Fruit fly (Drosophila melanogaster) whole organism, embryonic: ENCODE data around the gene dbe.

ENCODE experiments used
- Atf3 ChIP-seq: fragments of 200-800 bp; sonication (Bioruptor generic); optimal IDR thresholded peaks from 3 replicates; lab custom pipeline; 2016; ENCODE audit warnings: missing biosample characterization, missing genetic modification characterization
- BEAF-32 ChIP-seq: fragments of 200-800 bp; sonication (Bioruptor generic); optimal IDR thresholded peaks from 3 replicates; lab custom pipeline; 2017; ENCODE audit warnings: missing biosample characterization, missing genetic modification characterization, mild to moderate bottlenecking, moderate library complexity, missing genetic modification reagents
- CG10565 ChIP-seq: fragments of 200-800 bp; sonication (Bioruptor generic); optimal IDR thresholded peaks from 3 replicates; lab custom pipeline; 2016; ENCODE audit warnings: missing biosample characterization, mild to moderate bottlenecking, missing genetic modification characterization
- CG12299 ChIP-seq: fragments of 200-800 bp; sonication (Bioruptor generic); optimal IDR thresholded peaks from 2 replicates; lab custom pipeline; 2018; ENCODE audit warnings: missing biosample characterization, mild to moderate bottlenecking, missing genetic modification characterization
- CG12769 ChIP-seq: fragments of 200-800 bp; sonication (Bioruptor generic); optimal IDR thresholded peaks from 2 replicates; lab custom pipeline; 2019; ENCODE audit warnings: missing biosample characterization, mild to moderate bottlenecking, missing genetic modification characterization, moderate library complexity
- CG14965 ChIP-seq: fragments of 200-800 bp; sonication (Bioruptor generic); optimal IDR thresholded peaks from 2 replicates; lab custom pipeline; 2016; ENCODE audit warnings: missing biosample characterization, missing genetic modification characterization, borderline replicate concordance
- CG18619 ChIP-seq: fragments of 200-800 bp; sonication (Bioruptor generic); optimal IDR thresholded peaks from 3 replicates; lab custom pipeline; 2017; ENCODE audit warnings: missing biosample characterization, mild to moderate bottlenecking, missing genetic modification characterization
- CG2712 ChIP-seq: fragments of 200-800 bp; optimal IDR thresholded peaks from 3 replicates; lab custom pipeline; 2019; ENCODE audit warnings: missing biosample characterization, mild to moderate bottlenecking, missing genetic modification characterization, moderate library complexity
- CG32772 ChIP-seq: fragments of 200-800 bp; sonication (Bioruptor generic); IDR thresholded peaks from 2 replicates; pipeline ENCODE4 v1.3.6; 2022; ENCODE audit warnings: missing biosample characterization, missing genetic modification characterization
- CG8290 ChIP-seq, 3 experiments: fragments of 200-800 bp; sonication (Bioruptor generic); optimal IDR thresholded peaks; 2 replicates each; lab custom pipeline; 2016 to 2019; ENCODE audit warnings: missing biosample characterization in 3 of 3, missing genetic modification characterization in 3 of 3, mild to moderate bottlenecking in 2 of 3, moderate library complexity in 1 of 3
- CG8388 ChIP-seq: fragments of 200-800 bp; sonication (Bioruptor generic); optimal IDR thresholded peaks from 2 replicates; lab custom pipeline; 2019; ENCODE audit warnings: missing biosample characterization, mild to moderate bottlenecking, missing genetic modification characterization, moderate library complexity
- CG8478 ChIP-seq: fragments of >200 bp; optimal IDR thresholded peaks from 2 replicates; lab custom pipeline; 2018
- Chrac-16 ChIP-seq: fragments of 200-800 bp; sonication (Bioruptor generic); optimal IDR thresholded peaks from 3 replicates; lab custom pipeline; 2016; ENCODE audit warnings: missing biosample characterization, missing genetic modification characterization
- D19B ChIP-seq: fragments of 200-800 bp; sonication (Bioruptor generic); optimal IDR thresholded peaks from 2 replicates; lab custom pipeline; 2017; ENCODE audit warnings: missing biosample characterization, mild to moderate bottlenecking, missing genetic modification characterization
- Dek ChIP-seq: fragments of 200-800 bp; sonication (Bioruptor generic); optimal IDR thresholded peaks from 3 replicates; lab custom pipeline; 2019; ENCODE audit warnings: missing biosample characterization, mild to moderate bottlenecking, missing genetic modification characterization, moderate library complexity
- Dip3 ChIP-seq: fragments of 200-800 bp; sonication (Bioruptor generic); optimal IDR thresholded peaks from 3 replicates; lab custom pipeline; 2016; ENCODE audit warnings: missing biosample characterization, missing genetic modification characterization
- Fer2 ChIP-seq: fragments of 200-800 bp; sonication (Bioruptor generic); optimal IDR thresholded peaks from 2 replicates; lab custom pipeline; 2018; ENCODE audit warnings: missing biosample characterization, mild to moderate bottlenecking, missing genetic modification characterization, moderate library complexity
- H15 ChIP-seq: fragments of 200-800 bp; sonication (Bioruptor generic); IDR thresholded peaks from 3 replicates; pipeline ENCODE4 v1.3.6; 2022; ENCODE audit warnings: missing biosample characterization, missing genetic modification characterization
- Hmr ChIP-seq: fragments of 200-800 bp; sonication (Bioruptor generic); optimal IDR thresholded peaks from 3 replicates; lab custom pipeline; 2017; ENCODE audit warnings: mild to moderate bottlenecking, missing biosample characterization, missing genetic modification reagents, missing genetic modification characterization
- MTF-1 ChIP-seq: fragments of 200-800 bp; sonication (Bioruptor generic); optimal IDR thresholded peaks from 2 replicates; lab custom pipeline; 2018; ENCODE audit warnings: missing biosample characterization, mild to moderate bottlenecking, missing genetic modification characterization, borderline replicate concordance
- Nf-YB ChIP-seq: fragments of 200-800 bp; sonication (Bioruptor generic); optimal IDR thresholded peaks from 3 replicates; lab custom pipeline; 2019; ENCODE audit warnings: missing biosample characterization, mild to moderate bottlenecking, missing genetic modification characterization, moderate library complexity
- Poxn ChIP-seq: fragments of 200-800 bp; sonication (Bioruptor generic); IDR thresholded peaks from 2 replicates; pipeline ENCODE4 v1.3.6; 2022; ENCODE audit warnings: missing biosample characterization, missing genetic modification characterization
- Ptx1 ChIP-seq: fragments of 200-800 bp; sonication (Bioruptor generic); IDR thresholded peaks from 2 replicates; pipeline ENCODE4 v1.3.6; 2022; ENCODE audit warnings: missing biosample characterization, missing genetic modification characterization
- Rx ChIP-seq: fragments of 200-800 bp; sonication (Bioruptor generic); IDR thresholded peaks from 2 replicates; pipeline ENCODE4 v1.3.6; 2022; ENCODE audit warnings: missing biosample characterization, missing genetic modification characterization
- Six4 ChIP-seq: fragments of 200-800 bp; sonication (Bioruptor generic); optimal IDR thresholded peaks from 2 replicates; lab custom pipeline; 2016; ENCODE audit warnings: missing biosample characterization, missing genetic modification characterization
- Sox100B ChIP-seq: fragments of 200-800 bp; sonication (Bioruptor generic); optimal IDR thresholded peaks from 3 replicates; lab custom pipeline; 2018; ENCODE audit warnings: missing biosample characterization, mild to moderate bottlenecking, missing genetic modification characterization
- TFAM ChIP-seq: fragments of 200-800 bp; sonication (Bioruptor generic); optimal IDR thresholded peaks from 2 replicates; lab custom pipeline; 2017; ENCODE audit warnings: missing biosample characterization, missing genetic modification characterization, inconsistent platforms
- bbx ChIP-seq: fragments of 200-800 bp; sonication (Bioruptor generic); IDR thresholded peaks from 2 replicates; pipeline ENCODE4 v1.3.6; 2022; ENCODE audit warnings: missing biosample characterization, missing genetic modification characterization; ENCODE audit not compliant: partially characterized antibody
- dan ChIP-seq: fragments of 200-800 bp; sonication (Bioruptor generic); IDR thresholded peaks from 2 replicates; pipeline ENCODE4 v1.3.6; 2022; ENCODE audit warnings: missing biosample characterization, missing genetic modification characterization
- esg ChIP-seq: fragments of 200-800 bp; sonication (Bioruptor generic); conservative IDR thresholded peaks from 2 replicates; pipeline ENCODE4 v1.3.6; 2022; ENCODE audit warnings: missing biosample characterization, missing genetic modification characterization
- fd3F ChIP-seq: fragments of 200-800 bp; sonication (Bioruptor generic); optimal IDR thresholded peaks from 2 replicates; lab custom pipeline; 2018; ENCODE audit warnings: missing biosample characterization, mild to moderate bottlenecking, missing genetic modification characterization, moderate library complexity
- gce ChIP-seq: fragments of 200-800 bp; sonication (Bioruptor generic); IDR thresholded peaks from 3 replicates; pipeline ENCODE4 v1.3.6; 2022; ENCODE audit warnings: missing biosample characterization, missing genetic modification characterization
- gt ChIP-seq: fragments of 200-800 bp; sonication (Bioruptor generic); IDR thresholded peaks from 2 replicates; pipeline ENCODE4 v1.3.6; 2022; ENCODE audit warnings: missing biosample characterization, missing genetic modification characterization
- hbn ChIP-seq: fragments of 200-800 bp; sonication (Bioruptor generic); IDR thresholded peaks from 2 replicates; pipeline ENCODE4 v1.3.6; 2022; ENCODE audit warnings: missing biosample characterization, missing genetic modification characterization; ENCODE audit not compliant: partially characterized antibody
- hth ChIP-seq: fragments of >200 bp; optimal IDR thresholded peaks from 2 replicates; lab custom pipeline; 2017; ENCODE audit warnings: inconsistent platforms
- jigr1 ChIP-seq: fragments of 200-800 bp; sonication (Bioruptor generic); IDR thresholded peaks from 3 replicates; pipeline ENCODE4 v1.3.6; 2022; ENCODE audit warnings: missing biosample characterization, missing genetic modification characterization
- jing ChIP-seq: fragments of 200-800 bp; sonication (Bioruptor generic); optimal IDR thresholded peaks from 2 replicates; lab custom pipeline; 2018; ENCODE audit warnings: missing biosample characterization, mild to moderate bottlenecking, missing genetic modification characterization
- klu ChIP-seq: fragments of 200-800 bp; sonication (Bioruptor generic); IDR thresholded peaks from 2 replicates; pipeline ENCODE4 v1.3.6; 2022; ENCODE audit warnings: missing biosample characterization, missing genetic modification characterization
- oc ChIP-seq: fragments of 200-800 bp; sonication (Bioruptor generic); optimal IDR thresholded peaks from 2 replicates; lab custom pipeline; 2018; ENCODE audit warnings: missing biosample characterization, mild to moderate bottlenecking, missing genetic modification characterization, moderate library complexity
- pho ChIP-seq: fragments of 200-800 bp; sonication (Bioruptor generic); optimal IDR thresholded peaks from 2 replicates; lab custom pipeline; 2016; ENCODE audit warnings: missing biosample characterization, missing genetic modification characterization
- scrt ChIP-seq: fragments of 200-800 bp; sonication (Bioruptor generic); optimal IDR thresholded peaks from 2 replicates; lab custom pipeline; 2018; ENCODE audit warnings: missing biosample characterization, mild to moderate bottlenecking, missing genetic modification characterization, moderate library complexity
- sd ChIP-seq: fragments of 200-800 bp; sonication (Bioruptor generic); optimal IDR thresholded peaks from 3 replicates; lab custom pipeline; 2018; ENCODE audit warnings: missing biosample characterization, mild to moderate bottlenecking, missing genetic modification characterization, moderate library complexity
- seq ChIP-seq: fragments of 200-800 bp; sonication (Bioruptor generic); IDR thresholded peaks from 2 replicates; pipeline ENCODE4 v1.3.6; 2022; ENCODE audit warnings: missing biosample characterization, missing genetic modification characterization
- tna ChIP-seq: fragments of 200-800 bp; sonication (Bioruptor generic); IDR thresholded peaks from 2 replicates; pipeline ENCODE4 v1.3.6; 2022; ENCODE audit warnings: missing biosample characterization, missing genetic modification characterization; ENCODE audit not compliant: partially characterized antibody
- tx ChIP-seq: fragments of 200-800 bp; sonication (Bioruptor generic); optimal IDR thresholded peaks from 2 replicates; lab custom pipeline; 2016; ENCODE audit warnings: missing biosample characterization, missing genetic modification characterization
- vnd ChIP-seq: fragments of 200-800 bp; sonication (Bioruptor generic); IDR thresholded peaks from 3 replicates; pipeline ENCODE4 v1.3.6; 2022; ENCODE audit warnings: missing biosample characterization, missing genetic modification characterization; ENCODE audit not compliant: partially characterized antibody
- z ChIP-seq: fragments of 200-800 bp; sonication (Bioruptor generic); IDR thresholded peaks from 3 replicates; pipeline ENCODE4 v1.3.6; 2022; ENCODE audit warnings: missing biosample characterization, missing genetic modification characterization
- zen2 ChIP-seq: fragments of 200-800 bp; sonication (Bioruptor generic); IDR thresholded peaks from 3 replicates; pipeline ENCODE4 v1.3.6; 2022; ENCODE audit warnings: missing biosample characterization, missing genetic modification characterization; ENCODE audit not compliant: partially characterized antibody
- zfh1 ChIP-seq: fragments of 200-800 bp; sonication (Bioruptor generic); IDR thresholded peaks from 3 replicates; pipeline ENCODE4 v1.3.6; 2022; ENCODE audit warnings: missing biosample characterization, missing genetic modification characterization

The dbe gene

dm6 chr2L:845341-846004 lies 24.2 kb downstream of the dbe start (continued):
- peak; percentile 83 for TF ChIP-seq fd3F (GFP tag; lab: Kevin White, UChicago)
- TF ChIP-seq Sox100B, result peak; percentile 73
- TF ChIP-seq esg (GFP tag; lab: Robert Waterston, UW), result peak; percentile 82
- TF ChIP-seq CG18619 (GFP tag; lab: Kevin White, UChicago), result peak; percentile 78
- TF ChIP-seq MTF-1 (GFP tag; lab: Kevin White, UChicago), result peak; percentile 76
- TF ChIP-seq CG8478 (lab: Kevin White, UChicago), result no peak
- TF ChIP-seq tna (GFP tag; lab: Robert Waterston, UW), result no peak
- peak; percentile 87 for TF ChIP-seq H15
- TF ChIP-seq TFAM (GFP tag; lab: Kevin White, UChicago), result no peak
- TF ChIP-seq Dip3, result peak; percentile 69
- TF ChIP-seq Nf-YB (GFP tag; lab: Kevin White, UChicago), result peak; percentile 73
- peak; percentile 65; the same call in 1 of the 2 replicates for TF ChIP-seq gt
- no peak for TF ChIP-seq BEAF-32
- TF ChIP-seq Atf3 (GFP tag; lab: Kevin White, UChicago), result peak; percentile 81
- peak; percentile 81 for TF ChIP-seq seq
- TF ChIP-seq Hmr (GFP tag; lab: Kevin White, UChicago), result peak; percentile 89
- peak; percentile 59 for TF ChIP-seq D19B (GFP tag; lab: Kevin White, UChicago)
- no peak for TF ChIP-seq hbn (GFP tag; lab: Robert Waterston, UW)
- peak; percentile 93 for TF ChIP-seq Ptx1 (GFP tag; lab: Robert Waterston, UW)
- peak; percentile 71; the same call in 2 of the 3 replicates for TF ChIP-seq z (GFP tag; lab: Robert Waterston, UW)
- peak; percentile 83 for TF ChIP-seq scrt (GFP tag; lab: Kevin White, UChicago)
- peak; percentile 57 for TF ChIP-seq CG8290 (GFP tag; optimal IDR thresholded peaks at IDR 0.05; lab: Kevin White, UChicago)
- TF ChIP-seq CG8290 (tag; optimal IDR thresholded peaks at IDR 0.05; lab: Kevin White, UChicago), result peak in 1 of 2 experiments; percentile 97
- peak; percentile 87 for TF ChIP-seq CG2712 (tag; lab: Kevin White, UChicago)
- peak; percentile 65 for TF ChIP-seq Fer2 (tag; lab: Kevin White, UChicago)
- peak; percentile 72 for TF ChIP-seq Chrac-16
- TF ChIP-seq CG14965, result peak; percentile 35
- TF ChIP-seq CG10565 (GFP tag; lab: Kevin White, UChicago), result peak; percentile 17
- no peak for TF ChIP-seq dan (GFP tag; lab: Robert Waterston, UW)
- TF ChIP-seq jing (GFP tag; lab: Kevin White, UChicago), result peak; percentile 66
- peak; percentile 91 for TF ChIP-seq zfh1 (GFP tag; lab: Robert Waterston, UW)
- TF ChIP-seq Poxn (GFP tag; lab: Robert Waterston, UW), result peak; percentile 64; the same call in 1 of the 2 replicates
- peak; percentile 88 for TF ChIP-seq Rx
- peak; percentile 83 for TF ChIP-seq CG32772 (GFP tag; lab: Robert Waterston, UW)
- peak; percentile 95 for TF ChIP-seq CG12769 (tag; lab: Kevin White, UChicago)
- no peak for TF ChIP-seq zen2 (GFP tag; lab: Robert Waterston, UW)
- peak; percentile 62; the same call in 2 of the 3 replicates for TF ChIP-seq jigr1 (GFP tag; lab: Robert Waterston, UW)
- peak; percentile 84 for TF ChIP-seq Dek (tag; lab: Kevin White, UChicago)
- peak; percentile 69 for TF ChIP-seq klu (GFP tag; lab: Robert Waterston, UW)
- TF ChIP-seq CG12299 (tag; lab: Kevin White, UChicago), result peak; percentile 41
- no peak for TF ChIP-seq hth (lab: Kevin White, UChicago)
- TF ChIP-seq bbx (GFP tag; lab: Robert Waterston, UW), result no peak
- peak; percentile 73 for TF ChIP-seq CG8388 (GFP tag; lab: Kevin White, UChicago)
- peak; percentile 80 for TF ChIP-seq Six4 (GFP tag; lab: Kevin White, UChicago)
- TF ChIP-seq oc (tag; lab: Kevin White, UChicago), result peak; percentile 86
- peak; percentile 88 for TF ChIP-seq tx (GFP tag; lab: Kevin White, UChicago)
- TF ChIP-seq pho (GFP tag; lab: Kevin White, UChicago), result peak; percentile 85
- peak; percentile 69; the same call in 1 of the 3 replicates for TF ChIP-seq gce (GFP tag; lab: Robert Waterston, UW)
- TF ChIP-seq vnd (GFP tag; lab: Robert Waterston, UW), result no peak
- peak; percentile 57 for TF ChIP-seq sd (tag; lab: Kevin White, UChicago)
